Worm (Caenorhabditis elegans): Measurements from ENCODE around the gene srj-37.

DNA sequence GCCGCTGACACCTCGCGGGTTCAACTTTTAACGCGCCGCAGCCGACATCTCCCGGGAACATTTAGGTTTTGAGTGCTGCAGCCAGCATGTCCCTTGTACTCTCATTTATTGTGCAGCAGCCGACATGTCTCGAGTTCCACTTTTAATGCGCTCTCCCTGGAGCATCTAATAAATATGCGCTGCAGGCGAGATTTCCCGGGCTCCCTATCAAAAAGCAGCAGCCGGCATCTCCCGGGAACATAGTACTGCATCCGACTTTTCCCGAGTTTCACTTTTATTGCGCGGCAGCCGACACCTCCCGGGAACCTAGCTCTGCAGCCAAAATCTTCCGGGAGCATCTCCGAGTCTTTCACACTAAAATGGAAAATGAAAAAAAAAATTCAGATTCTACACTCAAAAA is 17.4 kb upstream of the srj-37 start:
- no peak for TF ChIP-seq pag-3 (tag; optimal IDR thresholded peaks at IDR 0.05; ENCODE audit: borderline replicate concordance)
- TF ChIP-seq pha-4 (tag; optimal IDR thresholded peaks at IDR 0.05) = no peak
- TF ChIP-seq ama-1 (optimal IDR thresholded peaks at IDR 0.05) = no peak
- TF ChIP-seq gmeb-2 (tag; optimal IDR thresholded peaks at IDR 0.05) = no peak
- no peak for TF ChIP-seq nhr-11 (tag; optimal IDR thresholded peaks at IDR 0.05)

Data from whole organism, late embryonic.